Worm (Caenorhabditis elegans): ENCODE measurements around the gene Y17G7B.8.

Y17G7B.8 gene

ce11 chrII:12055408-12056140, 28.0 kb upstream of the Y17G7B.8 start (continued):
- TF ChIP-seq rpc-1 (optimal IDR thresholded peaks at IDR 0.05), result no peak
- TF ChIP-seq rpc-1 (tag; optimal IDR thresholded peaks at IDR 0.05), result no peak
- TF ChIP-seq lin-40 (tag; optimal IDR thresholded peaks at IDR 0.05), result no peak
- no peak for TF ChIP-seq F22D6.2 (tag; optimal IDR thresholded peaks at IDR 0.05)
- no peak for TF ChIP-seq akir-1 (GFP tag; optimal IDR thresholded peaks at IDR 0.05)
- no peak for TF ChIP-seq ceh-100 (GFP tag; IDR thresholded peaks at IDR 0.05)
- peak; percentile 50 for TF ChIP-seq ama-1 (optimal IDR thresholded peaks at IDR 0.05)
- TF ChIP-seq ama-1 (GFP tag; optimal IDR thresholded peaks at IDR 0.05), result no peak
- no peak for TF ChIP-seq cebp-2 (GFP tag; IDR thresholded peaks at IDR 0.05)
- no peak for TF ChIP-seq ccch-3 (GFP tag; optimal IDR thresholded peaks at IDR 0.05)
- no peak for TF ChIP-seq dpff-1 (tag; optimal IDR thresholded peaks at IDR 0.05)
- no peak for TF ChIP-seq F33H1.4 (GFP tag; IDR thresholded peaks at IDR 0.05)
- no peak for TF ChIP-seq ceh-58 (GFP tag; IDR thresholded peaks at IDR 0.05)
- TF ChIP-seq mcd-1 (GFP tag; IDR thresholded peaks at IDR 0.05), result no peak
- TF ChIP-seq snpc-3.4 (tag; optimal IDR thresholded peaks at IDR 0.05), result no peak
- TF ChIP-seq chd-7 (tag; optimal IDR thresholded peaks at IDR 0.05), result no peak
- no peak for TF ChIP-seq nfya-2 (GFP tag; IDR thresholded peaks at IDR 0.05)
- no peak for TF ChIP-seq madf-10 (tag; optimal IDR thresholded peaks at IDR 0.05)
- no peak for TF ChIP-seq hlh-26 (GFP tag; conservative IDR thresholded peaks at IDR 0.05)
- TF ChIP-seq xnd-1 (tag; optimal IDR thresholded peaks at IDR 0.05), result no peak
- TF ChIP-seq aptf-2 (GFP tag; conservative IDR thresholded peaks at IDR 0.05), result no peak
- TF ChIP-seq rec-8 (tag; optimal IDR thresholded peaks at IDR 0.05), result no peak
- no peak for TF ChIP-seq F10E7.11 (tag; optimal IDR thresholded peaks at IDR 0.05)
- TF ChIP-seq attf-6 (GFP tag; IDR thresholded peaks at IDR 0.05), result no peak
- no peak for TF ChIP-seq F55B11.4 (tag; optimal IDR thresholded peaks at IDR 0.05; ENCODE audit: borderline replicate concordance, insufficient read depth)
- TF ChIP-seq lin-26 (GFP tag; IDR thresholded peaks at IDR 0.05), result 0 out of 2 replicates have a peak, but pooled peaks have one; percentile 24
- TF ChIP-seq ceh-79 (tag; optimal IDR thresholded peaks at IDR 0.05), result no peak
- no peak for TF ChIP-seq pha-4 (tag; optimal IDR thresholded peaks at IDR 0.05)
- no peak for TF ChIP-seq egl-18 (GFP tag; IDR thresholded peaks at IDR 0.05)
- no peak for TF ChIP-seq let-526 (GFP tag; IDR thresholded peaks at IDR 0.05)
- no peak for TF ChIP-seq rcor-1 (GFP tag; IDR thresholded peaks at IDR 0.05)
- no peak for TF ChIP-seq Y95B8A.8 (GFP tag; IDR thresholded peaks at IDR 0.05)
- TF ChIP-seq snpc-1.3 (tag; optimal IDR thresholded peaks at IDR 0.05; ENCODE audit: insufficient read depth), result no peak
- TF ChIP-seq hrde-1 (tag; optimal IDR thresholded peaks at IDR 0.05; ENCODE audit: borderline replicate concordance), result no peak
- 0 out of 2 replicates have a peak, but pooled peaks have one; percentile 36 for TF ChIP-seq bed-1 (GFP tag; IDR thresholded peaks at IDR 0.05)
- no peak for TF ChIP-seq ztf-18 (tag; optimal IDR thresholded peaks at IDR 0.05)
- no peak for TF ChIP-seq C06A6.2 (GFP tag; conservative IDR thresholded peaks at IDR 0.05)
- TF ChIP-seq madf-3 (GFP tag; IDR thresholded peaks at IDR 0.05), result no peak
- no peak for TF ChIP-seq zim-3 (tag; optimal IDR thresholded peaks at IDR 0.05)
- 0 out of 2 replicates have a peak, but pooled peaks have one; percentile 8 for TF ChIP-seq Y53G8AR.9 (GFP tag; conservative IDR thresholded peaks at IDR 0.05)
- no peak for TF ChIP-seq madf-8 (GFP tag; conservative IDR thresholded peaks at IDR 0.05)
- no peak for TF ChIP-seq lin-35 (GFP tag; optimal IDR thresholded peaks at IDR 0.05)
- no peak for TF ChIP-seq egl-44 (GFP tag; IDR thresholded peaks at IDR 0.05)
